Fruit fly (Drosophila melanogaster): Measurements from ENCODE around the gene Ogg1.

DNA sequence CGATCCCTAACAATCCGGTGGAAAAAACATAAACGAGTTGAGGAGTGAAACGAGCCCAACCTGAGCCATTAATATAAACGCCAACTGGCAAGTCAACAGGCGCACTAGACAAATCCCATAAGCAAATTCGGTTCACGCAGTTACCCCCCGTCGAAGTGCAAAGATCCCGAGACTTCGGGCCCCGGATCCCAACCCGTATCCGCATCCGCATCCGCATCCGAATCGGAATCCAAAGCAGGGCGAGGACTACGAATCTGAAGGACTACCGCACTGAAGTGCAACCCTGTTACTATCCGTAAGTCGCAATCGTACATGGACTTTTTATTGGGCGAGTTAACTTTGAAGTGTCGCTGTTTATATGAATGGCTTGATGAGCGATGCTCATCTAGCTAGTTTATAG lies 34.7 kb downstream of the Ogg1 start:
- no peak for TF ChIP-seq fru (optimal IDR thresholded peaks at IDR 0.05)
- no peak for TF ChIP-seq gt (GFP tag; IDR thresholded peaks at IDR 0.05)
- no peak for TF ChIP-seq al (GFP tag; IDR thresholded peaks at IDR 0.05)
- TF ChIP-seq BtbVII (GFP tag; optimal IDR thresholded peaks at IDR 0.05) = no peak
- no peak for TF ChIP-seq gro (GFP tag; optimal IDR thresholded peaks at IDR 0.05)
- no peak for TF ChIP-seq Gug (GFP tag; IDR thresholded peaks at IDR 0.05)
